Worm (Caenorhabditis elegans): ENCODE data around the gene srd-64.

ce11 chrIII:1668519-1668918 lies 26.4 kb downstream of the srd-64 start, which contains the start of gene glb-30:
- no peak for TF ChIP-seq snpc-4 (tag; optimal IDR thresholded peaks at IDR 0.05)
- TF ChIP-seq zip-8 (tag; optimal IDR thresholded peaks at IDR 0.05): no peak
- no peak for TF ChIP-seq unc-39 (tag; optimal IDR thresholded peaks at IDR 0.05)
- TF ChIP-seq ztf-11 (tag; optimal IDR thresholded peaks at IDR 0.05): no peak
- TF ChIP-seq ces-1 (GFP tag; optimal IDR thresholded peaks at IDR 0.05): no peak
- TF ChIP-seq ceh-43 (GFP tag; optimal IDR thresholded peaks at IDR 0.05): no peak
- no peak for TF ChIP-seq elt-1 (tag; optimal IDR thresholded peaks at IDR 0.05; ENCODE audit: borderline replicate concordance, insufficient read depth)
- TF ChIP-seq nhr-237 (tag; optimal IDR thresholded peaks at IDR 0.05): no peak
- no peak for TF ChIP-seq nhr-12 (tag; optimal IDR thresholded peaks at IDR 0.05)
- no peak for TF ChIP-seq lin-13 (tag; optimal IDR thresholded peaks at IDR 0.05)
- no peak for TF ChIP-seq mep-1 (tag; optimal IDR thresholded peaks at IDR 0.05)
- TF ChIP-seq nhr-28 (tag; optimal IDR thresholded peaks at IDR 0.05): no peak
- TF ChIP-seq mab-5 (tag; optimal IDR thresholded peaks at IDR 0.05): no peak

Data from whole organism, mixed stage, embryonic.